Fruit fly (Drosophila melanogaster) whole organism, prepupa: ENCODE results near the gene superdeath.

ENCODE experiments used
- Blimp-1 ChIP-seq: fragments of 200-800 bp; sonication (Bioruptor generic); optimal IDR thresholded peaks from 3 replicates; lab custom pipeline; 2017; ENCODE audit warnings: missing biosample characterization, missing genetic modification characterization, mild to moderate bottlenecking, moderate library complexity, missing genetic modification reagents
- CG11294 ChIP-seq: fragments of 200-800 bp; sonication (Bioruptor generic); IDR thresholded peaks from 2 replicates; pipeline ENCODE4 v1.3.6; 2022; ENCODE audit warnings: missing biosample characterization, missing genetic modification characterization
- CG11762 ChIP-seq: fragments of 200-800 bp; sonication (Bioruptor generic); optimal IDR thresholded peaks from 3 replicates; lab custom pipeline; 2016; ENCODE audit warnings: missing biosample characterization, missing genetic modification characterization; ENCODE audit not compliant: insufficient read depth
- CG1621 ChIP-seq: fragments of 200-800 bp; sonication (Bioruptor generic); optimal IDR thresholded peaks from 3 replicates; lab custom pipeline; 2018; ENCODE audit warnings: missing biosample characterization, mild to moderate bottlenecking, missing genetic modification characterization
- CG3032 ChIP-seq: fragments of 200-800 bp; optimal IDR thresholded peaks from 2 replicates; lab custom pipeline; 2019; ENCODE audit warnings: missing biosample characterization, mild to moderate bottlenecking, missing genetic modification characterization, moderate library complexity
- CG31627 ChIP-seq: fragments of 200-800 bp; sonication (Bioruptor generic); optimal IDR thresholded peaks from 3 replicates; lab custom pipeline; 2016; ENCODE audit warnings: missing biosample characterization, missing genetic modification characterization
- CG34406 ChIP-seq: fragments of 200-800 bp; sonication (Bioruptor generic); optimal IDR thresholded peaks from 3 replicates; lab custom pipeline; 2016; ENCODE audit warnings: missing biosample characterization, missing genetic modification characterization
- CG4318 ChIP-seq: fragments of 200-800 bp; sonication (Bioruptor generic); optimal IDR thresholded peaks from 3 replicates; lab custom pipeline; 2017; ENCODE audit warnings: missing biosample characterization, mild to moderate bottlenecking, missing genetic modification characterization
- CG6163 ChIP-seq: fragments of 200-800 bp; sonication (Bioruptor generic); IDR thresholded peaks from 3 replicates; pipeline ENCODE4 v1.3.6; 2022; ENCODE audit warnings: missing biosample characterization, missing genetic modification characterization
- CG6792 ChIP-seq: fragments of 200-800 bp; sonication (Bioruptor generic); optimal IDR thresholded peaks from 3 replicates; lab custom pipeline; 2016; ENCODE audit warnings: missing biosample characterization, missing genetic modification characterization
- CG7368 ChIP-seq: fragments of 200-800 bp; sonication (Bioruptor generic); optimal IDR thresholded peaks from 3 replicates; lab custom pipeline; 2016; ENCODE audit warnings: missing biosample characterization, missing genetic modification characterization
- Eip75B ChIP-seq: fragments of 200-800 bp; sonication (Bioruptor generic); optimal IDR thresholded peaks from 3 replicates; lab custom pipeline; 2016; ENCODE audit warnings: missing biosample characterization, missing genetic modification characterization
- Eip93F ChIP-seq: fragments of 200-800 bp; sonication (Bioruptor generic); optimal IDR thresholded peaks from 2 replicates; lab custom pipeline; 2016; ENCODE audit warnings: missing biosample characterization, mild to moderate bottlenecking, missing genetic modification characterization
- Ets21C ChIP-seq: fragments of 200-800 bp; sonication (Bioruptor generic); optimal IDR thresholded peaks from 3 replicates; lab custom pipeline; 2016; ENCODE audit warnings: missing biosample characterization, missing genetic modification characterization
- Ets96B ChIP-seq: fragments of 200-800 bp; optimal IDR thresholded peaks from 2 replicates; lab custom pipeline; 2019; ENCODE audit warnings: missing biosample characterization, mild to moderate bottlenecking, missing genetic modification characterization, moderate library complexity
- Hr38 ChIP-seq: sonication (Bioruptor generic); optimal IDR thresholded peaks from 2 replicates; lab custom pipeline; 2016; ENCODE audit warnings: missing biosample characterization, missing genetic modification characterization
- Hr39 ChIP-seq: fragments of 200-800 bp; sonication (Bioruptor generic); optimal IDR thresholded peaks from 2 replicates; lab custom pipeline; 2016; ENCODE audit warnings: missing biosample characterization, missing genetic modification characterization
- Met ChIP-seq: fragments of 200-800 bp; sonication (Bioruptor generic); optimal IDR thresholded peaks from 3 replicates; lab custom pipeline; 2016; ENCODE audit warnings: missing biosample characterization, missing genetic modification characterization
- OdsH ChIP-seq: fragments of 200-800 bp; sonication (Bioruptor generic); optimal IDR thresholded peaks from 3 replicates; lab custom pipeline; 2016; ENCODE audit warnings: missing biosample characterization, missing genetic modification characterization
- Smox ChIP-seq: fragments of 200-800 bp; sonication (Bioruptor generic); optimal IDR thresholded peaks from 3 replicates; lab custom pipeline; 2016; ENCODE audit warnings: missing biosample characterization, missing genetic modification characterization
- Sox102F ChIP-seq: fragments of 200-800 bp; sonication (Bioruptor generic); optimal IDR thresholded peaks from 2 replicates; lab custom pipeline; 2016; ENCODE audit warnings: missing biosample characterization, mild to moderate bottlenecking, missing genetic modification characterization
- Sox14 ChIP-seq: fragments of 200-800 bp; sonication (Bioruptor generic); optimal IDR thresholded peaks from 3 replicates; lab custom pipeline; 2016; ENCODE audit warnings: missing biosample characterization, missing genetic modification characterization
- acj6 ChIP-seq: fragments of 200-800 bp; sonication (Bioruptor generic); optimal IDR thresholded peaks from 3 replicates; lab custom pipeline; 2016; ENCODE audit warnings: missing biosample characterization, missing genetic modification characterization
- dac ChIP-seq: fragments of 200-800 bp; sonication (Bioruptor generic); optimal IDR thresholded peaks from 2 replicates; lab custom pipeline; 2017; ENCODE audit warnings: missing biosample characterization, mild to moderate bottlenecking, missing genetic modification characterization
- dsx ChIP-seq: fragments of 200-800 bp; optimal IDR thresholded peaks from 3 replicates; lab custom pipeline; 2019; ENCODE audit warnings: missing biosample characterization, mild to moderate bottlenecking, missing genetic modification characterization, moderate library complexity; ENCODE audit not compliant: poor library complexity, severe bottlenecking
- fd85E ChIP-seq: fragments of 200-800 bp; sonication (Bioruptor generic); optimal IDR thresholded peaks from 3 replicates; lab custom pipeline; 2016; ENCODE audit warnings: missing biosample characterization, missing genetic modification characterization
- lz ChIP-seq: fragments of 200-800 bp; sonication (Bioruptor generic); optimal IDR thresholded peaks from 3 replicates; lab custom pipeline; 2016; ENCODE audit warnings: missing biosample characterization, missing genetic modification characterization
- svp ChIP-seq: fragments of 200-800 bp; sonication (Bioruptor generic); peaks from one replicate; lab custom pipeline; 2016; ENCODE audit warnings: missing biosample characterization, missing genetic modification characterization
- topi ChIP-seq: fragments of 200-800 bp; sonication (Bioruptor generic); optimal IDR thresholded peaks from 3 replicates; lab custom pipeline; 2016; ENCODE audit warnings: missing biosample characterization, missing genetic modification characterization
- vri ChIP-seq: fragments of 200-800 bp; sonication (Bioruptor generic); optimal IDR thresholded peaks from 3 replicates; lab custom pipeline; 2016; ENCODE audit warnings: missing biosample characterization, mild to moderate bottlenecking, missing genetic modification characterization

Gene superdeath

DNA sequence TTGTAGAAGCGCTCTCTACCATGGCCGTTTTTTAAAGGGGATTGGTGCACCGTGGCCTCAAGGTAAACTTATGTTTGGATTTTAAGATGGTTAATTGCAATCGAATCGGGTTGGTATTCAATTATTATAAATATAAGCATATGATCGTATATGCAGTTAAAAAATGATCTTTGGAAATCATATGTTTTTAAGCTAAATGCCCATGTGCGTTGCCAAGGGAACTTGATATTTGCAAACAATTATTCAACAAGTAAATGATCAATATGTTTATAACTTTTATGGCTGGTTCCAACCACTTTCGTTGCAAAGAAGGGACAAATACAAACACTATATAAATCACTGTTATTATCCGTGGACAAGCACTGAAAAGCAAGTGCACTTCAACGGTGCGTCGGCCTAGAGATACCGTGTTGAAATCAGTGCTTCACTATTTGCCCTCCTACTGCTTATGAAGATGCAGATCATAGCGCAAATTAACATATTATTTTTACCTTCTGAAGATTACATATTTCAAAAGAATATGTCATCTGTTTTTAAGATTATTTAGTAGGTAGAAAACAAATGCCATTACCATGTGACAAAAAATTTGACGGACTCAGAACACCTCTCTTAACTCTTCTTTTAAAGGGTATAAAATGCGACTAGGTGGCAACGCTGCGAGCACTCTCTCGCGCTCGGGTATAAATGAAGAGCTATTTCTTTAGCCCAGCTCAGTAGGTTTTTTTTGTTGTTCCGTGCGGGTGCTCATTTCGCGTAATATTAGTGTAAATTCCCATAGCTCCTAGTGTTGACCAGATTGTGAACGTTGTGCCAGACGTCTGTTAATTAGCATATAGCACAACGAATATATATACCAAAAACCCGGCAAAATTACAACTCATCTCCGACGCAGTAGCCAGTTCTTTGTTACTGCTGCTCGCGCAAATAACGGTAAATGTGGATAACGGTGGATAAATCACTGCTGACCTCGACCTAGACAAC is 19.2 kb downstream of the superdeath start, which contains the start of gene rdog (continued):
- TF ChIP-seq Blimp-1 (GFP tag; lab: Kevin White, UChicago), result peak; percentile 64
- peak; percentile 74 for TF ChIP-seq CG11762 (GFP tag; lab: Kevin White, UChicago)
- TF ChIP-seq dsx, result peak; percentile 61
- peak; percentile 56 for TF ChIP-seq dac (GFP tag; lab: Kevin White, UChicago)
- no peak for TF ChIP-seq fd85E (GFP tag; lab: Kevin White, UChicago)
- TF ChIP-seq CG4318 (GFP tag; lab: Kevin White, UChicago), result no peak
- TF ChIP-seq Sox102F (GFP tag; lab: Kevin White, UChicago), result peak; percentile 90
- peak; percentile 59 for TF ChIP-seq CG3032 (tag; lab: Kevin White, UChicago)
- no peak for TF ChIP-seq CG6163 (GFP tag; lab: Robert Waterston, UW)
- TF ChIP-seq CG31627, result peak; percentile 88

DNA sequence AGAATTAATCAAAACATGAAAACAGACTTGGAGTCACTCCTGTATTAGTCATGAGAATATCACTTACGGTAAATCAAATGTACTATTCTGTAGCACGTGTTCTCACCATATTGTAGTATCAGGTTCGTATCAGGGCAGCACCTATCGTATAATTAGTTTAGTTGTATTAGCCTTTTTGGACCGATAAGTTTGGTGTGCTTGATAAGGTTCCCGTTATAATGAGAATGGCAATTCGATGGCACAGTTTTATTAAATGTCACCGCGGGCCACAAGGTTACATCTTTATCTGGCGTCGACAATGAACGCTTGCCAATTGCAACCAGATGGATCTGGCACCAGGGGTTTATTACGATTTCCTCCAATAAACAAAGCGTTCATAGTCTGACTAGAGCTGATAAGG is 20.3 kb downstream of the superdeath start:
- TF ChIP-seq OdsH (GFP tag; lab: Kevin White, UChicago) (no peak), CG11294 (no peak), svp (GFP tag; lab: Kevin White, UChicago) (peak; percentile 92)
- TF ChIP-seq, all 60 proteins: peak for 1

DNA sequence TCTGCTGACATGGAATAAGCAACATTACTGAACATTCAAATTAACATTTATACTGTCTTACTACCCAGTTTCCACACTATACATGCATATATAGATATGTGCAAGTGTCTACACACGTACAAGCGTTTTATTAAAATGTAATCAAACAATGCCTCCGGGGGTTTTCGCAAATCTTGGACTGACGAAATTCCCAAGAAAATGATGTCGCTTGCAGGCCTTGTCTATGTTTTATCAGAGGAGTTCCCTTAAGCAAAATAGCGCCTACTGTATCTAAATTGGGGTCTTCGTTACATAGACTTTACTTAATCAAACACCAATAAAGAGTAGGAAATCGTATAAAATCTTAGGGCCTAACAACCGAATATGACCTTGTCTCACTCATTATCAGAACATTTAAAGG is 21.2 kb downstream of the superdeath start:
- TF ChIP-seq svp (GFP tag; lab: Kevin White, UChicago) (peak; percentile 58), Hr38 (GFP tag; lab: Kevin White, UChicago) (no peak)

DNA sequence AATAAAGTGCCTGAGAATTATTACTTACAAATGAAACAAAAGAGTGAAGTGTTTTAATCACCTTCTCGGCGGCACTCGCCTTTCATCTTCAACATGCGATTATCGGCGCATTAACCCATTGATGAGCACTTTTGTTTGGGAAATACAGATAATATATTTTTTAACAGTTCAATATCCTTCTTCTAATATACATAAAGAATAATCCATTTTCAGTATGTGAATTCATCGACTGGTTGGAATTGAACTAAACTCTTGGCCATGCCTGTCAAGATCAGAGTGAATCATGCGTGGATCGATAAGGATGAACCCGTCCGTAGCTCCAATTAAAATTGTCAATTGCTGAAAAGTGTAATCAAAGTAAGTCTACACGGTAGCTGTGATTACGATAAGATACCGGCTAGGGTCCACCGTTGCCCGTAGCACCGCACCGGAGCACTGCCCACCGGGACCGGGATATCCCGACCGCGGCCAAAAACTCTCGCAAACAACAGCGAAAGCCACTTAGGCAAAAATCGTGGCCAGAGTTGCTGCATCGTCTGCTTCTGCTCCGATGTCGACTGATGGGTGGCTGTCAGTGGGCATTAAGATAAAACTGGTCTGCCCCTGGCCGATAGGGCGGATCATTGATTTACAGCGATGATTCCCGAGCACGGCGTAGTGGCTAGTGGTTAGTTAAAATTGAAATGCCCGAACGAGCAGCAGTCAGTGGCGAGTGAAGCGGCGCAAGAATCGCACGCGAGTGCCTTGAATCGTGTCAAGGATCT is 26.6 kb downstream of the superdeath start, which contains the start of gene CG11898:
Gene CG11898 (plus strand): TSS at position 714 of the 764 bp plus-strand sequence.
- TF ChIP-seq CG31627 (peak; percentile 37), acj6 (GFP tag; lab: Kevin White, UChicago) (no peak), Sox14 (GFP tag; lab: Kevin White, UChicago) (peak; percentile 22), CG1621 (tag; lab: Kevin White, UChicago) (no peak), Ets21C (peak; percentile 28), CG6792 (peak; percentile 28), CG7368 (no peak), lz (GFP tag; lab: Kevin White, UChicago) (peak; percentile 47), Sox102F (GFP tag; lab: Kevin White, UChicago) (peak; percentile 61), Smox (GFP tag; lab: Kevin White, UChicago) (peak; percentile 61), Met (GFP tag; lab: Kevin White, UChicago) (peak; percentile 62), Eip93F (GFP tag; lab: Kevin White, UChicago) (peak; percentile 42), topi (GFP tag; lab: Kevin White, UChicago) (peak; percentile 52), Eip75B (peak; percentile 11), Hr39 (GFP tag; lab: Kevin White, UChicago) (peak; percentile 34), CG34406 (GFP tag; lab: Kevin White, UChicago) (peak; percentile 18), CG6163 (GFP tag; lab: Robert Waterston, UW) (peak; percentile 21; the same call in 1 of the 3 replicates), svp (GFP tag; lab: Kevin White, UChicago) (peak; percentile 81), CG11762 (GFP tag; lab: Kevin White, UChicago) (no peak), vri (GFP tag; lab: Kevin White, UChicago) (peak; percentile 68), Ets96B (tag; lab: Kevin White, UChicago) (no peak)
- TF ChIP-seq, all 60 proteins: peak for 16
